Worm (Caenorhabditis elegans) whole organism, L3 larva: ENCODE data around the gene lys-1.

Experiments used
- ZK546.5 ChIP-seq: sonication (generic microtip); optimal IDR thresholded peaks from 2 replicates; lab custom pipeline; 2017; ENCODE audit warnings: missing biosample characterization, missing genetic modification characterization
- aly-2 ChIP-seq: fragments of 150-350 bp; optimal IDR thresholded peaks from 2 replicates; lab custom pipeline; 2014; ENCODE audit warnings: missing biosample characterization, missing genetic modification characterization
- ama-1 ChIP-seq: fragments of 150-350 bp; optimal IDR thresholded peaks from 2 replicates; lab custom pipeline; 2018
- ceh-16 ChIP-seq: sonication (generic microtip); optimal IDR thresholded peaks from 2 replicates; lab custom pipeline; 2017; ENCODE audit warnings: missing biosample characterization, missing genetic modification characterization
- ceh-28 ChIP-seq: fragments of 150-350 bp; optimal IDR thresholded peaks from 2 replicates; lab custom pipeline; 2014; ENCODE audit warnings: missing biosample characterization, missing genetic modification reagents, missing genetic modification characterization
- daf-12 ChIP-seq: fragments of 150-350 bp; optimal IDR thresholded peaks from 2 replicates; lab custom pipeline; 2014; ENCODE audit warnings: missing biosample characterization, missing genetic modification reagents, missing genetic modification characterization
- egl-5 ChIP-seq: fragments of 150-350 bp; optimal IDR thresholded peaks from 2 replicates; lab custom pipeline; 2017; ENCODE audit warnings: missing biosample characterization, missing genetic modification reagents, missing genetic modification characterization, inconsistent platforms
- elt-1 ChIP-seq: fragments of 150-350 bp; optimal IDR thresholded peaks from 2 replicates; lab custom pipeline; 2014; ENCODE audit warnings: missing biosample characterization, missing genetic modification characterization
- elt-2 ChIP-seq: sonication (generic microtip); optimal IDR thresholded peaks from 2 replicates; lab custom pipeline; 2016; ENCODE audit warnings: missing genetic modification reagents, mild to moderate bottlenecking, missing genetic modification characterization, missing compliant biosample characterization
- fkh-10 ChIP-seq: sonication (generic microtip); optimal IDR thresholded peaks from 2 replicates; lab custom pipeline; 2017; ENCODE audit warnings: missing biosample characterization, missing genetic modification reagents, missing genetic modification characterization
- fos-1 ChIP-seq: fragments of 150-350 bp; optimal IDR thresholded peaks from 2 replicates; lab custom pipeline; 2014; ENCODE audit warnings: missing biosample characterization, missing genetic modification characterization
- hmg-11 ChIP-seq: sonication (generic microtip); optimal IDR thresholded peaks from 2 replicates; lab custom pipeline; 2016; ENCODE audit warnings: missing genetic modification characterization, missing compliant biosample characterization
- jun-1 ChIP-seq: fragments of 150-350 bp; optimal IDR thresholded peaks from 2 replicates; lab custom pipeline; 2014; ENCODE audit warnings: missing biosample characterization, missing genetic modification reagents, missing genetic modification characterization
- lin-15B ChIP-seq: fragments of 150-350 bp; optimal IDR thresholded peaks from 2 replicates; lab custom pipeline; 2014; ENCODE audit warnings: missing biosample characterization, missing genetic modification characterization
- mdl-1 ChIP-seq: fragments of 150-350 bp; optimal IDR thresholded peaks from 2 replicates; lab custom pipeline; 2014; ENCODE audit warnings: missing biosample characterization, missing genetic modification characterization
- nfya-1 ChIP-seq: sonication (generic microtip); optimal IDR thresholded peaks from 2 replicates; lab custom pipeline; 2017; ENCODE audit warnings: missing genetic modification characterization, mild to moderate bottlenecking, missing compliant biosample characterization, antibody characterized with exemption, moderate library complexity; ENCODE audit not compliant: insufficient read depth
- nhr-11 ChIP-seq: fragments of 150-350 bp; optimal IDR thresholded peaks from 2 replicates; lab custom pipeline; 2014; ENCODE audit warnings: missing biosample characterization, missing genetic modification characterization
- nhr-12 ChIP-seq: fragments of 150-350 bp; optimal IDR thresholded peaks from 2 replicates; lab custom pipeline; 2014; ENCODE audit warnings: missing biosample characterization, missing genetic modification characterization
- nhr-23 ChIP-seq: fragments of 150-350 bp; optimal IDR thresholded peaks from 2 replicates; lab custom pipeline; 2014; ENCODE audit warnings: missing biosample characterization, missing genetic modification reagents, missing genetic modification characterization
- nhr-237 ChIP-seq: fragments of 150-350 bp; optimal IDR thresholded peaks from 2 replicates; lab custom pipeline; 2014; ENCODE audit warnings: missing biosample characterization, missing genetic modification characterization
- nhr-25 ChIP-seq: sonication (generic microtip); optimal IDR thresholded peaks from 2 replicates; lab custom pipeline; 2017; ENCODE audit warnings: missing biosample characterization, missing genetic modification characterization
- nhr-43 ChIP-seq: sonication (generic microtip); optimal IDR thresholded peaks from 2 replicates; lab custom pipeline; 2016; ENCODE audit warnings: mild to moderate bottlenecking, missing genetic modification characterization, missing compliant biosample characterization; ENCODE audit not compliant: poor library complexity, severe bottlenecking
- nhr-67 ChIP-seq: fragments of 150-350 bp; optimal IDR thresholded peaks from 2 replicates; lab custom pipeline; 2014; ENCODE audit warnings: missing biosample characterization, missing genetic modification characterization
- nhr-76 ChIP-seq: fragments of 150-350 bp; sonication (generic microtip); optimal IDR thresholded peaks from 5 replicates; lab custom pipeline; 2014; ENCODE audit warnings: missing biosample characterization, missing genetic modification characterization
- nhr-77 ChIP-seq: fragments of 150-350 bp; optimal IDR thresholded peaks from 2 replicates; lab custom pipeline; 2014; ENCODE audit warnings: missing biosample characterization, missing genetic modification characterization
- pha-4 ChIP-seq: fragments of 150-350 bp; optimal IDR thresholded peaks from 2 replicates; lab custom pipeline; 2014; ENCODE audit warnings: missing biosample characterization, missing genetic modification reagents, missing genetic modification characterization
- pqm-1 ChIP-seq: fragments of 150-350 bp; optimal IDR thresholded peaks from 2 replicates; lab custom pipeline; 2017; ENCODE audit warnings: missing biosample characterization, missing genetic modification characterization, inconsistent platforms
- skn-1 ChIP-seq: fragments of 150-350 bp; optimal IDR thresholded peaks from 2 replicates; lab custom pipeline; 2014; ENCODE audit warnings: missing biosample characterization, missing genetic modification characterization
- snpc-4 ChIP-seq: fragments of 150-350 bp; optimal IDR thresholded peaks from 2 replicates; lab custom pipeline; 2014; ENCODE audit warnings: missing biosample characterization, missing genetic modification characterization
- tbx-2 ChIP-seq: sonication (generic microtip); optimal IDR thresholded peaks from 2 replicates; lab custom pipeline; 2016; ENCODE audit warnings: mild to moderate bottlenecking, missing genetic modification characterization, missing compliant biosample characterization
- zag-1 ChIP-seq: fragments of 150-350 bp; optimal IDR thresholded peaks from 2 replicates; lab custom pipeline; 2014; ENCODE audit warnings: missing biosample characterization, missing genetic modification characterization
- ztf-11 ChIP-seq: fragments of 150-350 bp; optimal IDR thresholded peaks from 2 replicates; lab custom pipeline; 2014; ENCODE audit warnings: missing biosample characterization, missing genetic modification characterization
- ztf-4 ChIP-seq: fragments of 150-350 bp; optimal IDR thresholded peaks from 2 replicates; lab custom pipeline; 2014; ENCODE audit warnings: missing biosample characterization, missing genetic modification characterization

lys-1 gene

ce11 chrV:10281374-10281773 lies 3.7 kb downstream of the lys-1 start, which contains the start of gene lys-2:
Gene lys-2, minus strand, starts transcription at chrV:10281474.
- TF ChIP-seq pqm-1 (tag; lab: Kevin White, UChicago) (peak; percentile 95), mdl-1 (tag; lab: Kevin White, UChicago) (no peak), ama-1 (lab: Kevin White, UChicago) (no peak), fkh-10 (no peak), skn-1 (tag; lab: Kevin White, UChicago) (peak; percentile 8), jun-1 (tag; lab: Kevin White, UChicago) (peak; percentile 24), elt-2 (tag; lab: Kevin White, UChicago) (peak; percentile 84), pha-4 (tag; lab: Kevin White, UChicago) (peak; percentile 20)

- TF ChIP-seq nhr-76 (tag; lab: Kevin White, UChicago) = no peak
- TF ChIP-seq skn-1 (tag; lab: Kevin White, UChicago) = no peak
- TF ChIP-seq tbx-2 (tag; lab: Kevin White, UChicago) = no peak
- no peak for TF ChIP-seq nhr-77 (tag; lab: Kevin White, UChicago)
- TF ChIP-seq ZK546.5 (tag; lab: Kevin White, UChicago) = no peak
- no peak for TF ChIP-seq lin-15B (tag; lab: Kevin White, UChicago)
- TF ChIP-seq pqm-1 (tag; lab: Kevin White, UChicago) = peak; percentile 19
- no peak for TF ChIP-seq nhr-12
Measured at ce11 chrV:10283444-10283843, 5.7 kb downstream of the lys-1 start, which contains the start of gene lys-3. Gene lys-3, minus strand, starts transcription at chrV:10283544.

- no peak for TF ChIP-seq nhr-23
Measured at ce11 chrV:10285853-10286252, 8.1 kb downstream of the lys-1 start.

DNA sequence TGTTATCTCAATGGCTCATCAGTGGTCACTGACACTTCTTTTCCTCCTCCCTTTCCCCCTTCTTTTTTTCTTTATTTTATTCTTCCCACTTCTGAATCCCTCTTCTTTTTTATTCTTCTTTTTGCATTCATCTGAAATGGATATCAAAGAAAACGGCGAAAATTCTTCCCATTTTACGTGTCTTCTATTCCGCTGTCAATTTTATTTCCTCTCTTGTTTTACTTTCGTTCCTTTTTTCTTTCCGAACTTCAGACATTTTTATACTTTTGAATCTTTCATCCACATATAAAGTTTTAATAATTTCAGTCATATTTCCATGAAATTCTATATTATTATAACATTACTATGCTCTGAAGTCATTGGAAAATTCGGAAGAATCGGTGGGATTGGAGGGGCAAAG lies 9.6 kb downstream of the lys-1 start, which contains the start of gene B0024.3:
Gene B0024.3, plus strand, starts transcription at position 301 of the 400 bp plus-strand sequence.
- TF ChIP-seq elt-2 (tag; lab: Kevin White, UChicago) (no peak), tbx-2 (tag; lab: Kevin White, UChicago) (no peak), hmg-11 (no peak), skn-1 (tag; lab: Kevin White, UChicago) (no peak), aly-2 (tag; lab: Kevin White, UChicago) (no peak), nhr-77 (tag; lab: Kevin White, UChicago) (no peak), nhr-43 (tag; lab: Kevin White, UChicago) (no peak), snpc-4 (tag; lab: Kevin White, UChicago) (no peak), ztf-4 (no peak), fos-1 (tag; lab: Kevin White, UChicago) (no peak), ceh-28 (tag; lab: Kevin White, UChicago) (no peak), elt-1 (tag; lab: Kevin White, UChicago) (no peak), nhr-25 (tag; lab: Kevin White, UChicago) (no peak), ztf-11 (tag; lab: Kevin White, UChicago) (no peak), ceh-16 (no peak), fkh-10 (no peak)

DNA sequence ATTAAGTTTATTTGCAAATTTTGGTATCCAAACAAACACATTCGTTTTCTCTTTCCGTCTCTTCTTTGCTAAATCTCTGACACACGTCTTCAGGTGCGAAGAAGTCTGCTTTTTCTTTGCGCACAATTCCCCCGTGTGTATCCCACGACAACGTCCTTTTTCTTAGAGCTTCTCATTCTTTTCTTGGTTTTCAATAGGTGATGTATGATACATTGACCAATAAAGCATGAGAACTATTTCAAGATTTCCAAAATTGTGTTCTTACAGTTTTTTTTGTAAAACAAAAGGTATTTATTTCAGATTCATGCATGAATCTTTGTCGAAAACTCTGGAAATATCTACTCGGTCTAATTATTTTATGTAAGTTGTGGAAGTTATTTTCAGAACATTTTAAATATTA lies 12.0 kb downstream of the lys-1 start, which contains the start of gene B0024.15:
Gene B0024.15, plus strand, starts transcription at position 301 of the 400 bp plus-strand sequence.
- TF ChIP-seq nhr-12 (no peak), nfya-1 (no peak), aly-2 (tag; lab: Kevin White, UChicago) (no peak), pha-4 (tag; lab: Kevin White, UChicago) (no peak), jun-1 (tag; lab: Kevin White, UChicago) (no peak), ceh-16 (no peak), daf-12 (no peak), zag-1 (tag; lab: Kevin White, UChicago) (no peak), tbx-2 (tag; lab: Kevin White, UChicago) (no peak), pqm-1 (tag; lab: Kevin White, UChicago) (no peak), nhr-67 (tag; lab: Kevin White, UChicago) (no peak), elt-1 (tag; lab: Kevin White, UChicago) (no peak), nhr-43 (tag; lab: Kevin White, UChicago) (no peak), nhr-11 (no peak), elt-2 (tag; lab: Kevin White, UChicago) (no peak), nhr-77 (tag; lab: Kevin White, UChicago) (no peak), ama-1 (lab: Kevin White, UChicago) (no peak)

- TF ChIP-seq egl-5 = no peak
- TF ChIP-seq nhr-237 (tag; lab: Kevin White, UChicago) = no peak
- no peak for TF ChIP-seq lin-15B (tag; lab: Kevin White, UChicago)
- no peak for TF ChIP-seq ztf-4
- TF ChIP-seq pha-4 (tag; lab: Kevin White, UChicago) = no peak
- TF ChIP-seq, all 47 proteins: peak for 0
Measured at ce11 chrV:10291848-10292247, 14.1 kb downstream of the lys-1 start.
